Fruit fly (Drosophila melanogaster): ENCODE results near the gene neur.

neur gene

dm6 chr3R:9068418-9068817 lies 29.1 kb upstream of the neur start:
- no peak for TF ChIP-seq ss (GFP tag; optimal IDR thresholded peaks at IDR 0.05)
- no peak for TF ChIP-seq Smox (GFP tag; optimal IDR thresholded peaks at IDR 0.05)
- TF ChIP-seq svp (GFP tag), result peak; percentile 26
- no peak for TF ChIP-seq esn (GFP tag; optimal IDR thresholded peaks at IDR 0.05)
- no peak for TF ChIP-seq CG8319 (GFP tag; optimal IDR thresholded peaks at IDR 0.05)
- TF ChIP-seq Eip78C (GFP tag), result peak; percentile 16

- TF ChIP-seq fkh (GFP tag; optimal IDR thresholded peaks at IDR 0.05), result peak; percentile 74
- TF ChIP-seq CG3919 (GFP tag; optimal IDR thresholded peaks at IDR 0.05), result no peak
- TF ChIP-seq Gug (GFP tag; IDR thresholded peaks at IDR 0.05), result no peak
- TF ChIP-seq CG6854 (GFP tag; optimal IDR thresholded peaks at IDR 0.05), result no peak
- no peak for TF ChIP-seq vri (GFP tag; optimal IDR thresholded peaks at IDR 0.05)
- peak; percentile 14 for TF ChIP-seq pdm3 (GFP tag; optimal IDR thresholded peaks at IDR 0.05)
- no peak for TF ChIP-seq CG6808 (GFP tag; optimal IDR thresholded peaks at IDR 0.05)
- TF ChIP-seq topi (GFP tag; optimal IDR thresholded peaks at IDR 0.05), result no peak
- no peak for TF ChIP-seq Met (GFP tag; optimal IDR thresholded peaks at IDR 0.05)
- TF ChIP-seq CG3032 (tag; optimal IDR thresholded peaks at IDR 0.05), result peak; percentile 5
- no peak for TF ChIP-seq CG9139 (GFP tag; optimal IDR thresholded peaks at IDR 0.05)
- peak; percentile 34 for TF ChIP-seq CG31627 (GFP tag; optimal IDR thresholded peaks at IDR 0.05)
- TF ChIP-seq CG32006 (GFP tag; optimal IDR thresholded peaks at IDR 0.05), result no peak
- TF ChIP-seq acj6 (GFP tag; optimal IDR thresholded peaks at IDR 0.05), result no peak
- TF ChIP-seq esn (GFP tag; optimal IDR thresholded peaks at IDR 0.05), result peak; percentile 35
- no peak for TF ChIP-seq dsx (GFP tag; optimal IDR thresholded peaks at IDR 0.05; ENCODE audit: poor library complexity, severe bottlenecking)
- TF ChIP-seq CG8119 (GFP tag; IDR thresholded peaks at IDR 0.05), result no peak
- no peak for TF ChIP-seq CG11762 (GFP tag; optimal IDR thresholded peaks at IDR 0.05; ENCODE audit: insufficient read depth)
Measured at dm6 chr3R:9064874-9065273, 25.6 kb upstream of the neur start, which contains the start of the genes beag and Ada. Gene beag, minus strand, starts transcription at chr3R:9065078. Gene Ada, plus strand, starts transcription at chr3R:9065183.

dm6 chr3R:9062756-9063155 lies 23.5 kb upstream of the neur start:
- TF ChIP-seq CG10631 (GFP tag; optimal IDR thresholded peaks at IDR 0.05) (no peak), svp (GFP tag) (peak; percentile 62), topi (GFP tag; optimal IDR thresholded peaks at IDR 0.05) (peak; percentile 1), CG31627 (GFP tag; optimal IDR thresholded peaks at IDR 0.05) (peak; percentile 38), Gug (GFP tag; IDR thresholded peaks at IDR 0.05) (peak; percentile 59), Ets96B (tag; optimal IDR thresholded peaks at IDR 0.05) (no peak), acj6 (GFP tag; optimal IDR thresholded peaks at IDR 0.05) (peak; percentile 12), lz (GFP tag; optimal IDR thresholded peaks at IDR 0.05) (peak; percentile 4), fd59A (GFP tag; optimal IDR thresholded peaks at IDR 0.05) (no peak), pdm3 (GFP tag; optimal IDR thresholded peaks at IDR 0.05) (peak; percentile 37), esn (GFP tag; optimal IDR thresholded peaks at IDR 0.05) (peak; percentile 39), Eip78C (GFP tag) (peak; percentile 2), CG10669 (GFP tag; optimal IDR thresholded peaks at IDR 0.05) (no peak), CG6792 (GFP tag; optimal IDR thresholded peaks at IDR 0.05) (peak; percentile 12), CG8319 (GFP tag; optimal IDR thresholded peaks at IDR 0.05) (peak; percentile 4), dac (GFP tag; optimal IDR thresholded peaks at IDR 0.05) (no peak), vri (GFP tag; optimal IDR thresholded peaks at IDR 0.05) (no peak), dsx (GFP tag; optimal IDR thresholded peaks at IDR 0.05; ENCODE audit: poor library complexity, severe bottlenecking) (no peak), CG3032 (tag; optimal IDR thresholded peaks at IDR 0.05) (no peak), fd85E (GFP tag; optimal IDR thresholded peaks at IDR 0.05) (no peak), CG15336 (GFP tag; IDR thresholded peaks at IDR 0.05) (peak; percentile 50), CG6854 (GFP tag; optimal IDR thresholded peaks at IDR 0.05) (no peak), eg (GFP tag; IDR thresholded peaks at IDR 0.05) (peak; percentile 74), Hr39 (GFP tag; optimal IDR thresholded peaks at IDR 0.05) (peak; percentile 37), achi (GFP tag; optimal IDR thresholded peaks at IDR 0.05) (no peak), CG11294 (GFP tag; IDR thresholded peaks at IDR 0.05) (peak; percentile 33; the same call in 1 of the 2 replicates), CG11902 (GFP tag; optimal IDR thresholded peaks at IDR 0.05) (peak; percentile 18), CG4318 (GFP tag; optimal IDR thresholded peaks at IDR 0.05) (no peak), CG7368 (GFP tag; optimal IDR thresholded peaks at IDR 0.05) (peak; percentile 27), CG3919 (GFP tag; optimal IDR thresholded peaks at IDR 0.05) (peak; percentile 50), Sox14 (GFP tag; optimal IDR thresholded peaks at IDR 0.05) (no peak), Ets21C (GFP tag; optimal IDR thresholded peaks at IDR 0.05) (no peak), CG6163 (GFP tag; IDR thresholded peaks at IDR 0.05) (peak; percentile 73), net (GFP tag; optimal IDR thresholded peaks at IDR 0.05) (no peak), cyc (GFP tag; optimal IDR thresholded peaks at IDR 0.05) (peak; percentile 28)
